Fruit fly (Drosophila melanogaster): ENCODE measurements around the gene Tcs5.

The Tcs5 gene

DNA sequence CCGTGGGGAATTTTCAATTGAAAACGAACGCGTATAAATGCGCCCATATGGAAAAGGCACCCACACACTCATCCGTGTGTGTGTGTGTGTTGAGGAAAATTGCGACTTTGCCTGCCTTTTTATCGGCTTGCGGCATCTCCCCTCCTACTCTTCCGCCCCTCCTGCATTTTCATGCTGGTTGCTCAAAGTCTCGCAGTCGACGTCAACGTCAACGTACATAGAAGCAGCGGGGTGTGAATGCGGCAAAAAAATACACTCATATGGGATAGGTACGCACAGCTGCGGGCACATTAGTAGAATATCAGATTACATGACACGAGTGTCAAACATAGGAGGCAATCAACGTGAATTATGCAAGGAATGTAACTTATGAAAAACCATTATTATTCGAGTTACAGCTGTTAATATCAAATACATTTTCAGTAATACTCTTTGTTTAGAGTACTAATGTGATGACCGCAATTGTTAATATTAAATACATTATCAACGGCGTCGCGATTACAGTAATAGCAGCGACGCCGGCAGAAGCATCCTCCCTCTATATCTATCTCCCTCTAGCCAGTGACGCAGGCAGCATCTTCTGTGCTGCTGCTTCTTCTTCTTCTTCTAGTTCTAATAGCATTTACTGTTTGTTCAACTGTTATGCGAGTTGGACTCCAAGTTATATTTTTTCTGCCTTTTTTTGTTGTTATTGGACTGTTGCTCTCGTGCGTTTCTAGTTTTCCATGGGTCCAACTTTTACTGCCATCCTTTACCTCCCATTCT lies 47.8 kb upstream of the Tcs5 start (continued):
- TF ChIP-seq CG1832 (GFP tag; optimal IDR thresholded peaks at IDR 0.05) = peak; percentile 28
- peak; percentile 87 for TF ChIP-seq CG10209 (GFP tag; optimal IDR thresholded peaks at IDR 0.05)
- peak; percentile 67 for TF ChIP-seq CG18011 (GFP tag; optimal IDR thresholded peaks at IDR 0.05)
- TF ChIP-seq CG12104 (GFP tag; optimal IDR thresholded peaks at IDR 0.05) = peak; percentile 45
- peak; percentile 79 for TF ChIP-seq CG3065 (GFP tag; optimal IDR thresholded peaks at IDR 0.05)
- TF ChIP-seq CG9727 (GFP tag; optimal IDR thresholded peaks at IDR 0.05) = peak; percentile 85
- TF ChIP-seq CG5245 (GFP tag; optimal IDR thresholded peaks at IDR 0.05) = peak; percentile 88
- TF ChIP-seq CTCF (GFP tag; optimal IDR thresholded peaks at IDR 0.05) = peak; percentile 61
- no peak for TF ChIP-seq CG34224 (GFP tag; IDR thresholded peaks at IDR 0.05; ENCODE audit: partially characterized antibody)
- TF ChIP-seq CG15696 (tag; optimal IDR thresholded peaks at IDR 0.05) = peak; percentile 75
- peak; percentile 75 for TF ChIP-seq CG6654 (GFP tag; optimal IDR thresholded peaks at IDR 0.05)
- TF ChIP-seq CkIIα-i1 (GFP tag; IDR thresholded peaks at IDR 0.05) = no peak
- TF ChIP-seq CG13894 (tag; optimal IDR thresholded peaks at IDR 0.05) = peak; percentile 54
- peak; percentile 80 for TF ChIP-seq ac (GFP tag; optimal IDR thresholded peaks at IDR 0.05)
- TF ChIP-seq CG10321 (GFP tag; IDR thresholded peaks at IDR 0.05) = peak; percentile 38; the same call in 1 of the 2 replicates
- TF ChIP-seq slbo (GFP tag; IDR thresholded peaks at IDR 0.05) = peak; percentile 88
- TF ChIP-seq ara (GFP tag; IDR thresholded peaks at IDR 0.05) = peak; percentile 93
- peak; percentile 96 for TF ChIP-seq CG12769 (tag; optimal IDR thresholded peaks at IDR 0.05)
- peak; percentile 70 for TF ChIP-seq CG4360 (GFP tag; IDR thresholded peaks at IDR 0.05)
- TF ChIP-seq CG3163 (GFP tag; optimal IDR thresholded peaks at IDR 0.05) = peak; percentile 59
- TF ChIP-seq Ada2b (GFP tag; IDR thresholded peaks at IDR 0.05) = peak; percentile 82
- 0 out of 2 replicates have a peak, but pooled peaks have one; percentile 14 for TF ChIP-seq rib (GFP tag; IDR thresholded peaks at IDR 0.05)
- no peak for TF ChIP-seq gfzf (GFP tag; optimal IDR thresholded peaks at IDR 0.05)
- TF ChIP-seq CG32772 (GFP tag; IDR thresholded peaks at IDR 0.05) = peak; percentile 88
- TF ChIP-seq CG7786 (GFP tag; optimal IDR thresholded peaks at IDR 0.05) = peak; percentile 90
- no peak for TF ChIP-seq lov (optimal IDR thresholded peaks at IDR 0.05)
- peak; percentile 90 for TF ChIP-seq lov (GFP tag; IDR thresholded peaks at IDR 0.05)
- peak; percentile 86 for TF ChIP-seq HHEX (GFP tag; optimal IDR thresholded peaks at IDR 0.05)
- peak; percentile 87 for TF ChIP-seq CG14441 (GFP tag; IDR thresholded peaks at IDR 0.05)
- peak; percentile 77 for TF ChIP-seq CG10959 (GFP tag; IDR thresholded peaks at IDR 0.05)
- TF ChIP-seq CG14667 (GFP tag; IDR thresholded peaks at IDR 0.05) = peak; percentile 70
- TF ChIP-seq CG13296 (GFP tag; optimal IDR thresholded peaks at IDR 0.05) = peak; percentile 71
- peak; percentile 63 for TF ChIP-seq p53 (GFP tag; optimal IDR thresholded peaks at IDR 0.05)
- peak; percentile 32; the same call in 1 of the 3 replicates for TF ChIP-seq CG6791 (GFP tag; IDR thresholded peaks at IDR 0.05; ENCODE audit: partially characterized antibody)
- peak; percentile 36 for TF ChIP-seq Ets97D (GFP tag; optimal IDR thresholded peaks at IDR 0.05)
- peak; percentile 83 for TF ChIP-seq gcm2 (GFP tag; optimal IDR thresholded peaks at IDR 0.05)
- TF ChIP-seq Hr78 (GFP tag; optimal IDR thresholded peaks at IDR 0.05) = peak in 1 of 2 experiments; percentile 63
- TF ChIP-seq Hr51 (GFP tag; optimal IDR thresholded peaks at IDR 0.05) = peak; percentile 68 to 89
- peak; percentile 84 for TF ChIP-seq Dek (tag; optimal IDR thresholded peaks at IDR 0.05)
- TF ChIP-seq CG11695 (GFP tag; IDR thresholded peaks at IDR 0.05) = peak; percentile 92
- no peak for TF ChIP-seq BEAF-32 (GFP tag; optimal IDR thresholded peaks at IDR 0.05)
- TF ChIP-seq mam (GFP tag; optimal IDR thresholded peaks at IDR 0.05) = peak; percentile 87
- peak; percentile 84 for TF ChIP-seq Aef1 (GFP tag; IDR thresholded peaks at IDR 0.05)
- TF ChIP-seq slou (GFP tag; optimal IDR thresholded peaks at IDR 0.05) = peak; percentile 71
- peak; percentile 90 for TF ChIP-seq CG4424 (GFP tag; optimal IDR thresholded peaks at IDR 0.05)
- peak; percentile 90 for TF ChIP-seq CG18262 (tag; optimal IDR thresholded peaks at IDR 0.05)
- peak; percentile 90 for TF ChIP-seq E2f1 (GFP tag; IDR thresholded peaks at IDR 0.05)
- peak; percentile 60 for TF ChIP-seq CG31224 (GFP tag; IDR thresholded peaks at IDR 0.05)
- TF ChIP-seq CG17568 (GFP tag; optimal IDR thresholded peaks at IDR 0.05) = peak; percentile 75

All from whole organism, embryonic.